Fruit fly (Drosophila melanogaster) Kc167 (cell line): ENCODE data around the gene CG14220.

Experiments
- Myc ChIP-seq: fragments of >200 bp; optimal IDR thresholded peaks from 2 replicates; lab custom pipeline; 2017; ENCODE audit warnings: missing external identifiers
- Sin3A ChIP-seq: fragments of >200 bp; optimal IDR thresholded peaks from 2 replicates; lab custom pipeline; 2018; ENCODE audit warnings: missing external identifiers
- h ChIP-seq: fragments of >200 bp; optimal IDR thresholded peaks from 3 replicates; lab custom pipeline; 2018; ENCODE audit warnings: missing external identifiers
- insv ChIP-seq: fragments of >200 bp; optimal IDR thresholded peaks from 3 replicates; lab custom pipeline; 2018; ENCODE audit warnings: missing external identifiers
- psq ChIP-seq: fragments of >200 bp; optimal IDR thresholded peaks from 2 replicates; lab custom pipeline; 2017; ENCODE audit warnings: missing external identifiers
- ttk ChIP-seq: sonication (Bioruptor generic); optimal IDR thresholded peaks from 2 replicates; lab custom pipeline; 2017; ENCODE audit warnings: missing external identifiers

CG14220 gene

DNA sequence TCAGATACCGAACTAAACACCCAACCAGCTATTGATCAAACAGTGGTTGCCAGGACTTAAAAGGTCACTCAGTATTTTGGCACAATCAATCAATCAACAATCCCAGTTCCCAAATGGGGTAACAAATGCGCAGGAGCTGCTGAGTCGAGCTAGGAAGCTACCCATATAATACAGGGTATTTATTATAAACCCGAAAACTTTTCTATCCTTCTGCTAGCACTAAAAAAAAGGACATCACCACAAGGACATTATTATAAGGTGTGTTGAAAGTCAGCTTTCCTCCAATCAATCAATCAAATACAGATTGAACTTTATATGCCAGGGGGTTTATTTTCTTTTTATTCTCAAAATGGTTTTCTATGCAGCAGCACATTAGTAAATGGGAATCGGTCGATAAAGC lies 19.5 kb upstream of the CG14220 start, which contains the start of gene CG14221:
Gene CG14221 (minus strand): TSS at position 101 of the 400 bp plus-strand sequence.
- TF ChIP-seq insv (lab: Kevin White, UChicago) (no peak), ttk (lab: Kevin White, UChicago) (no peak), psq (lab: Kevin White, UChicago) (no peak), Myc (lab: Kevin White, UChicago) (no peak), h (lab: Kevin White, UChicago) (no peak), Sin3A (lab: Kevin White, UChicago) (no peak)

DNA sequence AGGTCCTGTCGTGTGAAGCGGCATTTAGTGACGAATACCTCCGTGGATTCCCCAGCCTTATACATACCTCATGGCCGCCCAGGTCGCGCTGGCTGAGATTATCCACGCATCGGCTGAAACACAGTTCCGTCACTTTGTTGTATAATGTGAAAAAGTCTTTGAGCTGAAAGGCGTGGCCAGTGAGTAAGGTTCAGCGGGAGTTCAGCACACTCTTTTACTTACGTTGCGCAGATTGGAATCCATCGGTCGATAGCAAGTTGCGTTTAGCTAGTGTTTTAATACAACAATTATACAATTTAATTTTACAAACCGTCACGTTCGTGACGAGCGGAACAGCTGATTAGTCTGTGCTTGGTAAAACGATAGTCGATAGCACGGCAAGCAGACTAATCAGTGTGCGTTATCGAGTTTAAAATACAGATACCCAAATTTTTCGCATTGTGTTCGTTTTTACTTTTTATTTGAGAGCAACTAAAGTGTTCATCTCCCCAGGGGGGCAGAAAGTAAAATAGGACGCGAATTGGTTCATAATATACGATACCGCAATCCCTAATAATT lies 16.6 kb upstream of the CG14220 start, which contains the start of the genes Pstk and Tim9b:
Gene Pstk (minus strand): TSS at position 355 of the 558 bp plus-strand sequence.
Gene Tim9b (minus strand): TSS at position 355 of the 558 bp plus-strand sequence.
- TF ChIP-seq ttk (lab: Kevin White, UChicago), result no peak
- TF ChIP-seq Sin3A (lab: Kevin White, UChicago), result no peak
- no peak for TF ChIP-seq insv (lab: Kevin White, UChicago)
- no peak for TF ChIP-seq psq (lab: Kevin White, UChicago)
- TF ChIP-seq Myc (lab: Kevin White, UChicago), result no peak
- TF ChIP-seq h (lab: Kevin White, UChicago), result no peak

- TF ChIP-seq Myc (lab: Kevin White, UChicago) (no peak), Sin3A (lab: Kevin White, UChicago) (no peak), insv (lab: Kevin White, UChicago) (no peak), h (lab: Kevin White, UChicago) (no peak), ttk (lab: Kevin White, UChicago) (no peak), psq (lab: Kevin White, UChicago) (no peak)
These were observed 14.5 kb upstream of the CG14220 start, which contains the start of gene CG14210 for dm6 chrX:19615990-19616663. Gene CG14210 (plus strand): TSS chrX:19616196.

- TF ChIP-seq h (lab: Kevin White, UChicago) (no peak), psq (lab: Kevin White, UChicago) (no peak), Sin3A (lab: Kevin White, UChicago) (no peak), ttk (lab: Kevin White, UChicago) (no peak), Myc (lab: Kevin White, UChicago) (no peak), insv (lab: Kevin White, UChicago) (no peak)
These were observed 11.8 kb upstream of the CG14220 start for dm6 chrX:19613473-19613872.

DNA sequence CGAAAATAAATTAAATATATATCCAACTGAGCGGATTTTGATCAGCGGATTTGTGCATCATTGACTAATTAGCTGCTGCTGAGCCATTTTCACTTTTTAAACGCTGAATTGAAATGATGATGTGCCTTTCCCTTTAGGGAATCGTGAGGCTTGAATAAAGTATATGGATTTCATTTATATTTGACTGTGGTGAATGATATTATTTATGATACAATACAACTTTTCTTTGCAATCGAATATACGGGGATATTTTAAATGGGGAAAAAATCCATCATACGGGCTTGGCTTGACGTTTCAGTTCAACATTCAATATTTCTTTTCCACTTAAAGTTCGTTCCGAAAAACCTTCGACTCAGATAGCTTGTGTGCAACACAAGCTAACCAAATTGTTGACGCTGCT lies 9.6 kb upstream of the CG14220 start, which contains the start of the genes Shawn and Tyler:
Gene Shawn (plus strand): TSS at position 301 of the 400 bp plus-strand sequence.
Gene Tyler (plus strand): TSS at position 301 of the 400 bp plus-strand sequence.
- TF ChIP-seq Sin3A (lab: Kevin White, UChicago) (no peak), Myc (lab: Kevin White, UChicago) (no peak), h (lab: Kevin White, UChicago) (no peak), psq (lab: Kevin White, UChicago) (no peak), insv (lab: Kevin White, UChicago) (no peak), ttk (lab: Kevin White, UChicago) (no peak)

dm6 chrX:19608042-19608609 lies 6.5 kb upstream of the CG14220 start:
- TF ChIP-seq Sin3A (lab: Kevin White, UChicago), result no peak
- no peak for TF ChIP-seq psq (lab: Kevin White, UChicago)
- no peak for TF ChIP-seq ttk (lab: Kevin White, UChicago)
- no peak for TF ChIP-seq Myc (lab: Kevin White, UChicago)
- TF ChIP-seq insv (lab: Kevin White, UChicago), result no peak
- no peak for TF ChIP-seq h (lab: Kevin White, UChicago)

DNA sequence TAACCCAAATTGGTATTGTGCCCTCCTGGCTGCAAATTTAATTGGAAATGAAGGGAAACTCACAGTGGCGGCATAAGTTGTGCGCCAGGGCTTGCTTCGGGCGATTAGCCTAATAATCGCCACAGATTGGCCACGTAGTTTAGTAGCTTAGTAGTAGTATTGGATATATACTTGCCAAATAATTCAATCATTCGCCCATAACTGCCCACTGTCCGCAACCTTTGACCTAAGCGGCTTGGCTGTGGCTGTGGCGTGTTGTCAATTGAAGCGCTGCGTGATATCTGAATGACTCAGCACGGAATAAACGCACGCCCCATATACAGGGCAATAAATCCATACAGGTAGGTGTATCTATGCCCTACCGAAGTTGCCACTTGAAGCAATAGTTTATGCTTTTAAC lies 5.3 kb upstream of the CG14220 start:
- no peak for TF ChIP-seq Myc (lab: Kevin White, UChicago)

DNA sequence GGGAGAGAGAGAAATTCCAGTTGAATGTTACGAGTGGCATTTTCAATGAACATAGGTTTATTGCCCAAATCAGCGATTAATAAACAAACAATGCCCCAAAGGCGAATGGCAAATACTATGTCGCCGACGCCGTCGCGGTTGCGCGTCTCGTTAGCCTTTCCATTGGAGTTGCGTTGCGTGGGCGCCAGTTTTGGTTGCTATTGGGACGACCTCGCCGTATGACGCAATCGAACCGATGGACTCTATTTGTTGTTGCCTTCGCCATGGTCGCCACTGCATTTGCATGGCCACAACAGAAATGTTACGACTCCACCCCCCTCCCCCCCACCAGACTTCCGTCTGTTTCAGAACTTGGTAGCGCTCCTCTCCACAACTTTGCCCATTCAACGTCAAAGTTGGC lies 4.9 kb upstream of the CG14220 start:
- TF ChIP-seq psq (lab: Kevin White, UChicago) (no peak), h (lab: Kevin White, UChicago) (no peak), Sin3A (lab: Kevin White, UChicago) (no peak), ttk (lab: Kevin White, UChicago) (no peak), Myc (lab: Kevin White, UChicago) (no peak), insv (lab: Kevin White, UChicago) (no peak)

DNA sequence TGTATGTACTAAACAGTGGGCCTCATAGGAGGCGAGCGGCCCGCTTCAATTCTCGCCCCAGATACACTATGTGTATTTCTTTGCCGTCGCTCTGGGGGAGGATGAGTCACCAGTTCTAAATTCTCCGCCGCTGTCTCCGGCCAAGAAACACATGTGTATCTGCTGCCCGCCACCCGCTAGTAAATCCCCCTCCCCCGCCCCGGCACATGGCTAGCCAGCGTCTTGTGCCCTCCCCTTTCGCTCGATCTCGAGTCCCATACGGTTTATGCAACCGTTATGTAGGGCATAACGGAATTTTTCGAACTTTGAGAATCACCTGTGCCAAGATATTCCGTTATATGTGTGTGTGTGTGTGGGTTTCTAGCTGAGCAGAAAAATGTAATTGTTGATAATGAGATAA lies 4.3 kb upstream of the CG14220 start:
- TF ChIP-seq h (lab: Kevin White, UChicago) (no peak), insv (lab: Kevin White, UChicago) (no peak), Myc (lab: Kevin White, UChicago) (no peak), Sin3A (lab: Kevin White, UChicago) (no peak), ttk (lab: Kevin White, UChicago) (no peak), psq (lab: Kevin White, UChicago) (no peak)

DNA sequence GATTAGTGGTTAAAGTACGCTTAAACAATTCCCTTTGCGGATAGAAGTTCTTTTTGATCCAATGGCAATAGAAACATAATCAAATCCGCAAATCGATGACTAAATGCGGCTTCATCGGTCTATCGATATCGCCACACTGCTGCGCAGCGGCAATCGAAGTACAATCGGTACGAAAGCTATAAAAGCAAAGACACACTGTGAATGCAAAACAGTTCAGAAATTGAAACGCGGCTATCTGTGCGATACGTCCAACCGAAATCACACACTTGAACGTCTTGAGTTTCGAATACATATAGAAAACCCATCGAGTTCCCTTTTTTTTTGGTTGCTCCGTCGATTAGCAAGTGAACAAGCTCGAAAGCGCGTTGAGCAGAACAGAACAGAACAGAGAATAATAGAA lies 3.3 kb upstream of the CG14220 start, which contains the start of gene CG14207:
Gene CG14207 (plus strand): TSS at position 203 of the 400 bp plus-strand sequence.
- TF ChIP-seq psq (lab: Kevin White, UChicago) (no peak), Myc (lab: Kevin White, UChicago) (no peak), ttk (lab: Kevin White, UChicago) (no peak), Sin3A (lab: Kevin White, UChicago) (no peak), insv (lab: Kevin White, UChicago) (no peak)

DNA sequence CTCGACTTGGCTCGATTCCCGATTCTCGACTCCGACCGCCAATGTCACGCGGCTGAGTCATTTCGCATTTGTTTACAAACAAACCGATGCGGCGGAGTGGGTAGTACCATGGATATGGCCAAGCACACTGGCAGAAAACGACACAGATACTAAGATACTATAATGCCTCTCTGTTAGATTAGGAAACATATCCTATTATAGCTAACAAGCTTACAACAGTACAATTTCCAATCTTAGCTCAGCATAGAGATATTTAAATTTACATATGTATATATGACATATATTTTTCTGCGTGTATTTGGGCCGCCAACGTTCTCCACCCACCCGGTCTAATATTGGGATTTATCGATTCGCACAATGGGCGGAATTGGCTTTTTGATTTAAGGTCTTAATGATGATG lies 2.3 kb upstream of the CG14220 start:
- TF ChIP-seq insv (lab: Kevin White, UChicago) (no peak), Sin3A (lab: Kevin White, UChicago) (no peak), h (lab: Kevin White, UChicago) (no peak), ttk (lab: Kevin White, UChicago) (no peak), Myc (lab: Kevin White, UChicago) (no peak), psq (lab: Kevin White, UChicago) (no peak)
